Worm (Caenorhabditis elegans): ENCODE data around the gene zfp-1.

DNA sequence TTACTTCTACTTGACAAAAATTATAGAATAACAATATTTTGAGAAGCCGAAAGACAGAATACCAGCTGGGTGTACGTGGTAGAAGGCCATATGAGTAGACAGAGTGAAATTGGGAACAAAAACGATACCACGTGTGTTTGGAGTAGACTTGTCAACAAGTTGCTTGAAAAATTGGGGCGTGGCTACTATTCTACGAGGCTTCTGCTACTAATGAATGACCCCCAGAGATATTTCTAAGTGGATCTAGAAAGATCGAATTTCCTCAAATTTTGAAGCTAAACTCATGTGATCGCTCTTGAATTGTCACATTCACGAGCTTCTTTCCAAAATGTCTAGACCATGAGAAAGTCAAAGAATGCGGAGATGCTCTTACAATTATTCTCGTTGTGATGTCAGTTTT lies 29.3 kb upstream of the zfp-1 start:
- no peak for TF ChIP-seq nhr-11 (tag; optimal IDR thresholded peaks at IDR 0.05)
- no peak for TF ChIP-seq nhr-12 (tag; optimal IDR thresholded peaks at IDR 0.05)
- no peak for TF ChIP-seq blmp-1 (tag; optimal IDR thresholded peaks at IDR 0.05; ENCODE audit: insufficient read depth)
- no peak for TF ChIP-seq nhr-237 (tag; optimal IDR thresholded peaks at IDR 0.05)
